Worm (Caenorhabditis elegans) whole organism, L4/young adult: ENCODE measurements around the gene F20D12.7.
"Not testable (repeated sequence)": the region's sequence is repeated elsewhere in the genome, so short reads cannot be mapped to it uniquely, and the experiment has no call there.

Source experiments
- W03F9.2 ChIP-seq: fragments of 150-350 bp; optimal IDR thresholded peaks from 2 replicates; lab custom pipeline; 2014; ENCODE audit warnings: missing biosample characterization, missing genetic modification characterization
- him-1 ChIP-seq: sonication (generic microtip); optimal IDR thresholded peaks from 2 replicates; lab custom pipeline; 2016; ENCODE audit warnings: missing genotype, missing genetic modification reagents, missing genetic modification characterization, missing compliant biosample characterization

DNA sequence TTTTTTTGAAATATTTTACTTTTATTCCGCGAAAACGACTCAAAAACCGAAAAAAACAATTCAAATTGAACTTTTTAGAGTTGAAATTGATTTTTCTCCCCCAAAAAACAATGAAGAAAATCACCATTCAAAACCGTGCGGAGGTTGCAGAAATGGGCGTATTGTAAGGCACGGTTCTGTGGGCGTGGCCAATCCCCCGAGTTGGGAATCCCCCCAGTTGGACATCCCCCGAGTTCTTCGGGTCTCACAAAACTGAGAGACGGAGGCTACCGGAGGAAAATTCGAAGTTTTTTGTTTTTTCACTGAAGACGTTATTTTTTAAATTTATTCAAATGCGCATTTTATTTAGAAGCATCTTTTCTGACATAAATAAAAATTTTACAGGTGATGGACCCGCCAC is 9.6 kb upstream of the F20D12.7 start, which contains the start of gene mcm-3AP:
- TF ChIP-seq him-1 (tag; lab: Kevin White, UChicago); W03F9.2: not testable (repeated sequence)
